Fruit fly (Drosophila melanogaster): ENCODE results near the gene CG6813.
A peak's percentile ranks its signal among the peaks of the same experiment; 100 is the strongest.

CG6813 gene

dm6 chr3R:11655873-11656374 lies 29.5 kb upstream of the CG6813 start, which contains the start of gene CG42327 (continued):
- peak; percentile 66 for TF ChIP-seq en (GFP tag; optimal IDR thresholded peaks at IDR 0.05)
- TF ChIP-seq Dref (GFP tag; IDR thresholded peaks at IDR 0.05), result no peak
- TF ChIP-seq BEAF-32 (GFP tag; optimal IDR thresholded peaks at IDR 0.05), result no peak
- peak; percentile 84 for TF ChIP-seq CrebB (tag; optimal IDR thresholded peaks at IDR 0.05)
- peak; percentile 75 for TF ChIP-seq CG5180 (GFP tag; optimal IDR thresholded peaks at IDR 0.05)
- peak; percentile 2 for TF ChIP-seq Dp (GFP tag; optimal IDR thresholded peaks at IDR 0.05)
- peak; percentile 96 for TF ChIP-seq lab (GFP tag; optimal IDR thresholded peaks at IDR 0.05)
- TF ChIP-seq peb (GFP tag; IDR thresholded peaks at IDR 0.05), result peak; percentile 93
- TF ChIP-seq CG12744 (GFP tag; optimal IDR thresholded peaks at IDR 0.05), result peak; percentile 66
- peak; percentile 96 for TF ChIP-seq dmrt99B (tag; optimal IDR thresholded peaks at IDR 0.05)
- peak; percentile 94 for TF ChIP-seq tin (GFP tag; optimal IDR thresholded peaks at IDR 0.05)
- peak; percentile 20 for TF ChIP-seq CG14965 (GFP tag; optimal IDR thresholded peaks at IDR 0.05; ENCODE audit: borderline replicate concordance)
- TF ChIP-seq scrt (GFP tag; optimal IDR thresholded peaks at IDR 0.05), result peak; percentile 86
- TF ChIP-seq ham (GFP tag; IDR thresholded peaks at IDR 0.05), result 0 out of 2 replicates have a peak, but pooled peaks have one; percentile 54
- TF ChIP-seq CG16863 (GFP tag; optimal IDR thresholded peaks at IDR 0.05), result peak; percentile 87
- peak in 1 of 3 experiments; percentile 77 for TF ChIP-seq Stat92E (GFP tag; optimal IDR thresholded peaks at IDR 0.05)
- peak; percentile 97 for TF ChIP-seq H15 (GFP tag; IDR thresholded peaks at IDR 0.05)
- TF ChIP-seq pzg (GFP tag; optimal IDR thresholded peaks at IDR 0.05), result no peak
- peak; percentile 57 for TF ChIP-seq CTCF (GFP tag; optimal IDR thresholded peaks at IDR 0.05)
- TF ChIP-seq aop (GFP tag; IDR thresholded peaks at IDR 0.05), result peak; percentile 61; the same call in 1 of the 2 replicates
- TF ChIP-seq Lpt (GFP tag; optimal IDR thresholded peaks at IDR 0.05), result no peak
- peak; percentile 87 for TF ChIP-seq CG10147 (GFP tag; optimal IDR thresholded peaks at IDR 0.05)
- peak; percentile 56 for TF ChIP-seq eyg (GFP tag; optimal IDR thresholded peaks at IDR 0.05)
- peak; percentile 32 for TF ChIP-seq B-H2 (GFP tag; optimal IDR thresholded peaks at IDR 0.05)
- peak; percentile 66 for TF ChIP-seq Hand (GFP tag; optimal IDR thresholded peaks at IDR 0.05)
- TF ChIP-seq Ssrp (tag; optimal IDR thresholded peaks at IDR 0.05), result peak; percentile 93
- 0 out of 2 replicates have a peak, but pooled peaks have one; percentile 47 for TF ChIP-seq Scr (GFP tag; IDR thresholded peaks at IDR 0.05; ENCODE audit: partially characterized antibody)
- no peak for TF ChIP-seq prd (optimal IDR thresholded peaks at IDR 0.05)
- TF ChIP-seq prd (GFP tag; IDR thresholded peaks at IDR 0.05), result peak; percentile 96
- peak; percentile 42 for TF ChIP-seq CG12236 (GFP tag; optimal IDR thresholded peaks at IDR 0.05)
- TF ChIP-seq HLH4C (GFP tag; IDR thresholded peaks at IDR 0.05; ENCODE audit: partially characterized antibody), result peak; percentile 41; the same call in 2 of the 3 replicates
- TF ChIP-seq CG6175 (GFP tag; IDR thresholded peaks at IDR 0.05), result peak; percentile 78; the same call in 2 of the 3 replicates
- TF ChIP-seq Bteb2 (GFP tag; optimal IDR thresholded peaks at IDR 0.05), result peak; percentile 68
- TF ChIP-seq Gsc (GFP tag; IDR thresholded peaks at IDR 0.05), result peak; percentile 67
- TF ChIP-seq dati (GFP tag; IDR thresholded peaks at IDR 0.05), result peak; percentile 88
- TF ChIP-seq slou (GFP tag; optimal IDR thresholded peaks at IDR 0.05), result peak; percentile 79
- peak; percentile 89 for TF ChIP-seq Mad (GFP tag; optimal IDR thresholded peaks at IDR 0.05)
- TF ChIP-seq CG3838 (GFP tag; optimal IDR thresholded peaks at IDR 0.05), result peak; percentile 48
- peak; percentile 91 for TF ChIP-seq CG2678 (tag; optimal IDR thresholded peaks at IDR 0.05)
- TF ChIP-seq CG2120 (GFP tag; optimal IDR thresholded peaks at IDR 0.05), result peak; percentile 82
- TF ChIP-seq Atf6 (GFP tag; IDR thresholded peaks at IDR 0.05), result peak; percentile 91
- peak; percentile 88 for TF ChIP-seq CG6683 (GFP tag; optimal IDR thresholded peaks at IDR 0.05)
- TF ChIP-seq sens-2 (GFP tag; IDR thresholded peaks at IDR 0.05), result peak; percentile 90
- peak; percentile 92 for TF ChIP-seq CG15601 (tag; optimal IDR thresholded peaks at IDR 0.05)
- peak; percentile 91 for TF ChIP-seq CG11247 (GFP tag; IDR thresholded peaks at IDR 0.05)
- TF ChIP-seq h (optimal IDR thresholded peaks at IDR 0.05), result no peak
- TF ChIP-seq CG9817 (tag; optimal IDR thresholded peaks at IDR 0.05), result peak; percentile 59
- TF ChIP-seq zf30C (GFP tag; optimal IDR thresholded peaks at IDR 0.05), result peak; percentile 22
- no peak for TF ChIP-seq gfzf (GFP tag; optimal IDR thresholded peaks at IDR 0.05)
- TF ChIP-seq sqz (GFP tag; optimal IDR thresholded peaks at IDR 0.05), result peak; percentile 86
- peak in 1 of 2 experiments; percentile 80 for TF ChIP-seq eve (GFP tag; optimal IDR thresholded peaks at IDR 0.05)

Measured in whole organism, embryonic.